Fruit fly (Drosophila melanogaster) whole organism, embryonic: ENCODE data around the gene CG43407.
A peak's percentile ranks its signal among the peaks of the same experiment; 100 is the strongest.

Experiments used
- C15 ChIP-seq: fragments of 200-800 bp; sonication (Bioruptor generic); IDR thresholded peaks from 3 replicates; pipeline ENCODE4 v1.3.6; 2022; ENCODE audit warnings: missing biosample characterization, missing genetic modification characterization
- CG10274 ChIP-seq: fragments of 200-800 bp; sonication (Bioruptor generic); optimal IDR thresholded peaks from 3 replicates; lab custom pipeline; 2017; ENCODE audit warnings: missing biosample characterization, mild to moderate bottlenecking, missing genetic modification characterization
- CG11695 ChIP-seq: fragments of 200-800 bp; sonication (Bioruptor generic); IDR thresholded peaks from 3 replicates; pipeline ENCODE4 v1.3.6; 2022; ENCODE audit warnings: missing biosample characterization, missing genetic modification characterization
- HLH3B ChIP-seq: fragments of 200-800 bp; sonication (Bioruptor generic); IDR thresholded peaks from 2 replicates; pipeline ENCODE4 v1.3.6; 2022; ENCODE audit warnings: missing biosample characterization, missing genetic modification characterization
- Hr78 ChIP-seq, 2 experiments: fragments of 200-800 bp in 1 of 2; fragments of >200 bp in 1 of 2; sonication (Bioruptor generic) in 1 of 2; optimal IDR thresholded peaks; 2 replicates each; lab custom pipeline; 2017 to 2019; ENCODE audit warnings: missing biosample characterization in 2 of 2, missing genetic modification characterization in 2 of 2, mild to moderate bottlenecking in 1 of 2, moderate library complexity in 1 of 2
- gem ChIP-seq: fragments of 200-800 bp; sonication (Bioruptor generic); optimal IDR thresholded peaks from 2 replicates; lab custom pipeline; 2019; ENCODE audit warnings: missing biosample characterization, mild to moderate bottlenecking, missing genetic modification characterization, moderate library complexity
- kay ChIP-seq: fragments of 200-800 bp; sonication (Bioruptor generic); optimal IDR thresholded peaks from 2 replicates; lab custom pipeline; 2016; ENCODE audit warnings: missing biosample characterization, missing genetic modification characterization
- psq ChIP-seq: fragments of 200-800 bp; sonication (Bioruptor generic); optimal IDR thresholded peaks from 2 replicates; lab custom pipeline; 2017; ENCODE audit warnings: missing biosample characterization, missing genetic modification characterization
- row ChIP-seq: fragments of 200-800 bp; sonication (Bioruptor generic); IDR thresholded peaks from 3 replicates; pipeline ENCODE4 v1.3.6; 2022; ENCODE audit warnings: missing biosample characterization, missing genetic modification characterization
- scrt ChIP-seq: fragments of 200-800 bp; sonication (Bioruptor generic); optimal IDR thresholded peaks from 2 replicates; lab custom pipeline; 2018; ENCODE audit warnings: missing biosample characterization, mild to moderate bottlenecking, missing genetic modification characterization, moderate library complexity
- seq ChIP-seq: fragments of 200-800 bp; sonication (Bioruptor generic); IDR thresholded peaks from 2 replicates; pipeline ENCODE4 v1.3.6; 2022; ENCODE audit warnings: missing biosample characterization, missing genetic modification characterization
- vnd ChIP-seq: fragments of 200-800 bp; sonication (Bioruptor generic); IDR thresholded peaks from 3 replicates; pipeline ENCODE4 v1.3.6; 2022; ENCODE audit warnings: missing biosample characterization, missing genetic modification characterization; ENCODE audit not compliant: partially characterized antibody

- TF ChIP-seq vnd (peak; percentile 49; the same call in 2 of the 3 replicates), seq (no peak; the same call in 1 of the 2 replicates), C15 (GFP tag; lab: Robert Waterston, UW) (no peak), gem (tag; lab: Kevin White, UChicago) (peak; percentile 61), psq (GFP tag; lab: Kevin White, UChicago) (no peak), Hr78 (GFP tag; optimal IDR thresholded peaks at IDR 0.05; lab: Kevin White, UChicago) (no peak), scrt (no peak), CG11695 (GFP tag; lab: Robert Waterston, UW) (peak; percentile 28; the same call in 1 of the 3 replicates), HLH3B (GFP tag; lab: Robert Waterston, UW) (no peak), CG10274 (GFP tag; lab: Kevin White, UChicago) (no peak), kay (no peak), row (GFP tag; lab: Robert Waterston, UW) (peak; percentile 64)
These were observed 39.2 kb upstream of the CG43407 start, which contains the start of gene MESR6 for dm6 chr3L:19092125-19093058.
